Worm (Caenorhabditis elegans): Measurements from ENCODE around the gene gcp-2.2.

- TF ChIP-seq F13H6.1 (tag; optimal IDR thresholded peaks at IDR 0.05) (no peak), pqm-1 (tag; optimal IDR thresholded peaks at IDR 0.05) (no peak)
These were observed 26.3 kb upstream of the gcp-2.2 start, which contains the start of gene ccdc-149 for ce11 chrX:11511231-11511630.
